6 worm cellular contexts compared by ENCODE assay signal in genomic region chrX:16536230-16536940, ce11.
A peak's percentile ranks its signal among the peaks of the same experiment; 100 is the strongest.
TF ChIP-seq lines count a peak whose summit lies in the region.

pat-9 (plus strand) TSS chrX:16536890.

TF ChIP-seq in whole organism, L1 larva, 84 proteins besides CTCF, POLR2A, EP300 and RAD21:
- TF ChIP-seq ceh-88 (GFP tag; IDR thresholded peaks at IDR 0.05; lab: Robert Waterston, UW) (no peak), mab-9 (GFP tag; IDR thresholded peaks at IDR 0.05; lab: Robert Waterston, UW) (0 out of 2 replicates have a peak, but pooled peaks have one; percentile 35), rnt-1 (tag; optimal IDR thresholded peaks at IDR 0.05; lab: Kevin White, UChicago) (peak; percentile 6), ztf-4 (tag; optimal IDR thresholded peaks at IDR 0.05; lab: Kevin White, UChicago) (no peak), snu-23 (GFP tag; optimal IDR thresholded peaks at IDR 0.05; lab: Kevin White, UChicago) (no peak), nhr-11 (tag; optimal IDR thresholded peaks at IDR 0.05; lab: Kevin White, UChicago) (no peak)

TF ChIP-seq in whole organism, L3 larva, 47 proteins besides CTCF, POLR2A, EP300 and RAD21:
- no peak for TF ChIP-seq hmg-11 (tag; optimal IDR thresholded peaks at IDR 0.05; lab: Kevin White, UChicago)
- TF ChIP-seq nfya-1 (tag; optimal IDR thresholded peaks at IDR 0.05; lab: Kevin White, UChicago; ENCODE audit: insufficient read depth): peak; percentile 3
- no peak for TF ChIP-seq unc-62 (GFP tag; optimal IDR thresholded peaks at IDR 0.05; lab: Kevin White, UChicago)
- TF ChIP-seq elt-2 (tag; optimal IDR thresholded peaks at IDR 0.05; lab: Kevin White, UChicago): no peak
TF ChIP-seq in whole organism, L3 larva: peak in this region for 1.

TF ChIP-seq in whole organism, L4 larva, 104 proteins besides CTCF, POLR2A, EP300 and RAD21:
- TF ChIP-seq set-16 (GFP tag; IDR thresholded peaks at IDR 0.05; lab: Robert Waterston, UW): peak; percentile 80
- no peak for TF ChIP-seq tra-1 (GFP tag; IDR thresholded peaks at IDR 0.05; lab: Robert Waterston, UW)
TF ChIP-seq in whole organism, L4 larva: peak in this region for 1.

TF ChIP-seq in whole organism, late embryonic, 69 proteins besides CTCF, POLR2A, EP300 and RAD21:
- TF ChIP-seq lin-11 (tag; optimal IDR thresholded peaks at IDR 0.05; lab: Kevin White, UChicago): no peak
- TF ChIP-seq tbx-2 (tag; optimal IDR thresholded peaks at IDR 0.05; lab: Kevin White, UChicago): peak; percentile 37

TF ChIP-seq in whole organism, mixed stage, embryonic, 35 proteins besides CTCF, POLR2A, EP300 and RAD21:
- peak; percentile 32 for TF ChIP-seq M03D4.4 (tag; optimal IDR thresholded peaks at IDR 0.05; lab: Kevin White, UChicago)
- peak; percentile 78 for TF ChIP-seq hlh-1 (tag; optimal IDR thresholded peaks at IDR 0.05; lab: Kevin White, UChicago)
- TF ChIP-seq nhr-237 (tag; optimal IDR thresholded peaks at IDR 0.05; lab: Kevin White, UChicago): no peak
- peak; percentile 68 for TF ChIP-seq unc-120 (tag; optimal IDR thresholded peaks at IDR 0.05; lab: Kevin White, UChicago; ENCODE audit: poor library complexity, severe bottlenecking)
- TF ChIP-seq drap-1 (GFP tag; optimal IDR thresholded peaks at IDR 0.05; lab: Kevin White, UChicago): no peak

TF ChIP-seq in whole organism, young adult, 124 proteins besides CTCF, POLR2A, EP300 and RAD21:
- 0 out of 2 replicates have a peak, but pooled peaks have one; percentile 13 for TF ChIP-seq nfyb-1 (GFP tag; IDR thresholded peaks at IDR 0.05; lab: Robert Waterston, UW)
- TF ChIP-seq cebp-2 (GFP tag; IDR thresholded peaks at IDR 0.05; lab: Robert Waterston, UW): 0 out of 2 replicates have a peak, but pooled peaks have one; percentile 55
- TF ChIP-seq cebp-1 (GFP tag; IDR thresholded peaks at IDR 0.05; lab: Robert Waterston, UW): no peak
- no peak for TF ChIP-seq cebp-1 (tag; optimal IDR thresholded peaks at IDR 0.05; lab: Kevin White, UChicago)
- TF ChIP-seq egrh-3 (GFP tag; IDR thresholded peaks at IDR 0.05; lab: Robert Waterston, UW): peak; percentile 18; the same call in 1 of the 2 replicates
- TF ChIP-seq zfh-2 (GFP tag; conservative IDR thresholded peaks at IDR 0.05; lab: Robert Waterston, UW): peak; percentile 82
- no peak for TF ChIP-seq attf-5 (GFP tag; optimal IDR thresholded peaks at IDR 0.05; lab: Kevin White, UChicago)
- no peak for TF ChIP-seq pha-4 (tag; optimal IDR thresholded peaks at IDR 0.05; lab: Kevin White, UChicago)
- no peak for TF ChIP-seq B0035.1 (tag; optimal IDR thresholded peaks at IDR 0.05; lab: Kevin White, UChicago)
- TF ChIP-seq hlh-26 (GFP tag; conservative IDR thresholded peaks at IDR 0.05; lab: Robert Waterston, UW): no peak
- TF ChIP-seq F10E7.11 (tag; optimal IDR thresholded peaks at IDR 0.05; lab: Kevin White, UChicago): no peak
- no peak for TF ChIP-seq tlf-1 (GFP tag; optimal IDR thresholded peaks at IDR 0.05; lab: Kevin White, UChicago)
